Worm (Caenorhabditis elegans) whole organism, L1 larva: ENCODE results near the gene lgc-31.

Source experiments
- C04F5.9 ChIP-seq: sonication (generic microtip); optimal IDR thresholded peaks from 2 replicates; lab custom pipeline; 2016; ENCODE audit warnings: missing genetic modification characterization, missing compliant biosample characterization
- aha-1 ChIP-seq: fragments of 150-350 bp; optimal IDR thresholded peaks from 2 replicates; lab custom pipeline; 2014; ENCODE audit warnings: missing biosample characterization, missing genetic modification characterization
- alr-1 ChIP-seq: fragments of 200-800 bp; sonication (Bioruptor generic); optimal IDR thresholded peaks from 2 replicates; lab custom pipeline; 2018; ENCODE audit warnings: borderline replicate concordance, mild to moderate bottlenecking, missing genetic modification characterization, missing compliant biosample characterization
- ama-1 ChIP-seq: fragments of 150-350 bp; optimal IDR thresholded peaks from 2 replicates; lab custom pipeline; 2014
- ceh-63 ChIP-seq: fragments of 200-800 bp; sonication (Bioruptor generic); optimal IDR thresholded peaks from 2 replicates; lab custom pipeline; 2018; ENCODE audit warnings: mild to moderate bottlenecking, missing genetic modification characterization, missing compliant biosample characterization
- ceh-8 ChIP-seq: fragments of 200-800 bp; sonication (Bioruptor generic); optimal IDR thresholded peaks from 2 replicates; lab custom pipeline; 2018; ENCODE audit warnings: mild to moderate bottlenecking, missing genetic modification characterization, moderate library complexity, missing compliant biosample characterization
- ceh-88 ChIP-seq: fragments of 200-800 bp; sonication (Bioruptor generic); IDR thresholded peaks from 2 replicates; pipeline ENCODE4 v1.3.6; 2022; ENCODE audit warnings: missing genetic modification characterization, missing compliant biosample characterization
- ceh-90 ChIP-seq: sonication (generic microtip); optimal IDR thresholded peaks from 2 replicates; lab custom pipeline; 2016; ENCODE audit warnings: missing genetic modification characterization, missing compliant biosample characterization
- efl-1 ChIP-seq, 4 experiments: fragments of 150-350 bp; optimal IDR thresholded peaks in 3 of 4; peaks in 1 of 4; 1 replicate in 1 of 4; 2 replicates in 3 of 4; lab custom pipeline; 2014; ENCODE audit warnings: missing biosample characterization in 2 of 4, missing genetic modification characterization in 2 of 4, missing genetic modification reagents in 2 of 4
- egl-13 ChIP-seq: sonication (generic microtip); optimal IDR thresholded peaks from 2 replicates; lab custom pipeline; 2016; ENCODE audit warnings: missing genotype, missing genetic modification reagents, missing genetic modification characterization, missing compliant biosample characterization
- egl-27 ChIP-seq, 2 experiments: fragments of 150-350 bp in 1 of 2; sonication (generic microtip); optimal IDR thresholded peaks; 3 replicates each; lab custom pipeline; 2017 to 2018; ENCODE audit warnings: missing biosample characterization in 2 of 2, missing genetic modification characterization in 2 of 2, missing genetic modification reagents in 2 of 2
- elt-3 ChIP-seq, 6 experiments: fragments of 150-350 bp in 1 of 6; sonication (generic microtip); optimal IDR thresholded peaks; 2 replicates each; lab custom pipeline; 2017 to 2018; ENCODE audit warnings: missing biosample characterization in 6 of 6, missing genetic modification characterization in 6 of 6, inconsistent platforms in 1 of 6
- ets-5 ChIP-seq: fragments of 200-800 bp; sonication (Bioruptor generic); IDR thresholded peaks from 2 replicates; pipeline ENCODE4 v1.3.6; 2022; ENCODE audit warnings: missing genetic modification characterization, missing compliant biosample characterization
- fkh-10 ChIP-seq: sonication (generic microtip); optimal IDR thresholded peaks from 2 replicates; lab custom pipeline; 2017; ENCODE audit warnings: missing biosample characterization, missing genetic modification reagents, missing genetic modification characterization
- fkh-8 ChIP-seq: sonication (generic microtip); optimal IDR thresholded peaks from 2 replicates; lab custom pipeline; 2016; ENCODE audit warnings: mild to moderate bottlenecking, missing genetic modification characterization, missing compliant biosample characterization
- fos-1 ChIP-seq: fragments of 150-350 bp; optimal IDR thresholded peaks from 2 replicates; lab custom pipeline; 2014; ENCODE audit warnings: missing biosample characterization, missing genetic modification characterization
- grh-1 ChIP-seq: fragments of 200-800 bp; sonication (Bioruptor generic); IDR thresholded peaks from 2 replicates; pipeline ENCODE4 v1.3.6; 2022; ENCODE audit warnings: missing genetic modification reagents, missing genetic modification characterization, missing compliant biosample characterization
- hlh-4 ChIP-seq: sonication (generic microtip); optimal IDR thresholded peaks from 2 replicates; lab custom pipeline; 2016; ENCODE audit warnings: mild to moderate bottlenecking, missing genetic modification characterization, missing compliant biosample characterization
- irx-1 ChIP-seq: sonication (generic microtip); optimal IDR thresholded peaks from 2 replicates; lab custom pipeline; 2016; ENCODE audit warnings: missing genetic modification characterization, missing compliant biosample characterization
- isw-1 ChIP-seq: fragments of 200-800 bp; sonication (Bioruptor generic); IDR thresholded peaks from 2 replicates; pipeline ENCODE4 v1.3.6; 2022; ENCODE audit warnings: missing genetic modification characterization, missing compliant biosample characterization
- lin-14 ChIP-seq: fragments of 200-800 bp; sonication (Bioruptor generic); optimal IDR thresholded peaks from 2 replicates; lab custom pipeline; 2018; ENCODE audit warnings: mild to moderate bottlenecking, missing genetic modification characterization, moderate library complexity, missing compliant biosample characterization
- lin-15B ChIP-seq: fragments of 150-350 bp; sonication (generic microtip); optimal IDR thresholded peaks from 3 replicates; lab custom pipeline; 2014; ENCODE audit warnings: missing biosample characterization, missing genetic modification characterization
- lsy-2 ChIP-seq, 2 experiments: fragments of 150-350 bp; optimal IDR thresholded peaks; 2 replicates each; lab custom pipeline; 2014; ENCODE audit warnings: missing biosample characterization in 2 of 2, missing genetic modification characterization in 2 of 2
- mef-2 ChIP-seq: fragments of 150-350 bp; optimal IDR thresholded peaks from 2 replicates; lab custom pipeline; 2014; ENCODE audit warnings: missing biosample characterization, missing genetic modification characterization
- mep-1 ChIP-seq: fragments of 150-350 bp; optimal IDR thresholded peaks from 2 replicates; lab custom pipeline; 2014; ENCODE audit warnings: missing biosample characterization, missing genetic modification characterization
- nhr-11 ChIP-seq: fragments of 150-350 bp; optimal IDR thresholded peaks from 2 replicates; lab custom pipeline; 2014; ENCODE audit warnings: missing biosample characterization, missing genetic modification characterization
- nhr-19 ChIP-seq: fragments of 200-800 bp; sonication (Bioruptor generic); conservative IDR thresholded peaks from 2 replicates; pipeline ENCODE4 v1.3.6; 2022; ENCODE audit warnings: missing genetic modification characterization, missing compliant biosample characterization
- nhr-20 ChIP-seq: sonication (generic microtip); optimal IDR thresholded peaks from 2 replicates; lab custom pipeline; 2016; ENCODE audit warnings: mild to moderate bottlenecking, missing genetic modification characterization, missing compliant biosample characterization
- nhr-28 ChIP-seq: fragments of 150-350 bp; optimal IDR thresholded peaks from 2 replicates; lab custom pipeline; 2014; ENCODE audit warnings: missing biosample characterization, missing genetic modification characterization
- nhr-71 ChIP-seq: sonication (generic microtip); optimal IDR thresholded peaks from 2 replicates; lab custom pipeline; 2016; ENCODE audit warnings: mild to moderate bottlenecking, missing genetic modification characterization, moderate library complexity, missing compliant biosample characterization
- nhr-90 ChIP-seq: sonication (generic microtip); optimal IDR thresholded peaks from 2 replicates; lab custom pipeline; 2016; ENCODE audit warnings: mild to moderate bottlenecking, missing genetic modification characterization, missing compliant biosample characterization; ENCODE audit not compliant: poor library complexity
- pag-3 ChIP-seq: sonication (generic microtip); optimal IDR thresholded peaks from 2 replicates; lab custom pipeline; 2017; ENCODE audit warnings: missing genetic modification characterization, mild to moderate bottlenecking, missing compliant biosample characterization, antibody characterized with exemption, borderline replicate concordance; ENCODE audit not compliant: insufficient read depth
- pax-3 ChIP-seq: fragments of 200-800 bp; sonication (Bioruptor generic); optimal IDR thresholded peaks from 2 replicates; lab custom pipeline; 2018; ENCODE audit warnings: mild to moderate bottlenecking, missing genetic modification characterization, moderate library complexity, missing compliant biosample characterization
- rnt-1 ChIP-seq: sonication (generic microtip); optimal IDR thresholded peaks from 2 replicates; lab custom pipeline; 2016; ENCODE audit warnings: mild to moderate bottlenecking, missing genetic modification characterization, moderate library complexity, missing compliant biosample characterization
- skn-1 ChIP-seq: fragments of 150-350 bp; optimal IDR thresholded peaks from 2 replicates; lab custom pipeline; 2014; ENCODE audit warnings: missing biosample characterization, missing genetic modification characterization
- sox-4 ChIP-seq: sonication (generic microtip); optimal IDR thresholded peaks from 2 replicates; lab custom pipeline; 2016; ENCODE audit warnings: missing genetic modification characterization, missing compliant biosample characterization
- sptf-1 ChIP-seq: fragments of 150-350 bp; optimal IDR thresholded peaks from 2 replicates; lab custom pipeline; 2014; ENCODE audit warnings: missing biosample characterization, missing genetic modification characterization
- sup-37 ChIP-seq: fragments of 200-800 bp; sonication (Bioruptor generic); optimal IDR thresholded peaks from 2 replicates; lab custom pipeline; 2018; ENCODE audit warnings: mild to moderate bottlenecking, missing genetic modification characterization, missing compliant biosample characterization
- swsn-7 ChIP-seq: sonication (generic microtip); optimal IDR thresholded peaks from 2 replicates; lab custom pipeline; 2016; ENCODE audit warnings: missing genetic modification characterization, missing compliant biosample characterization
- tlp-1 ChIP-seq: fragments of 150-350 bp; optimal IDR thresholded peaks from 2 replicates; lab custom pipeline; 2014; ENCODE audit warnings: missing biosample characterization, missing genetic modification characterization
- unc-30 ChIP-seq: sonication (generic microtip); optimal IDR thresholded peaks from 2 replicates; lab custom pipeline; 2017; ENCODE audit warnings: missing biosample characterization, missing genetic modification characterization
- unc-62 ChIP-seq: fragments of 150-350 bp; optimal IDR thresholded peaks from 2 replicates; lab custom pipeline; 2014; ENCODE audit warnings: missing biosample characterization, missing genetic modification reagents, missing genetic modification characterization
- unc-86 ChIP-seq: sonication (generic microtip); optimal IDR thresholded peaks from 2 replicates; lab custom pipeline; 2016; ENCODE audit warnings: missing genetic modification characterization, missing compliant biosample characterization
- unc-98 ChIP-seq: fragments of 200-800 bp; sonication (Bioruptor generic); IDR thresholded peaks from 2 replicates; pipeline ENCODE4 v1.3.6; 2022; ENCODE audit warnings: missing genetic modification characterization, missing compliant biosample characterization
- xbp-1 ChIP-seq: sonication (generic microtip); optimal IDR thresholded peaks from 2 replicates; lab custom pipeline; 2016; ENCODE audit warnings: missing genetic modification characterization, missing compliant biosample characterization
- zip-4 ChIP-seq: fragments of 200-800 bp; sonication (Bioruptor generic); optimal IDR thresholded peaks from 2 replicates; lab custom pipeline; 2018; ENCODE audit warnings: mild to moderate bottlenecking, missing genetic modification characterization, moderate library complexity, missing compliant biosample characterization
- ztf-4 ChIP-seq: fragments of 150-350 bp; optimal IDR thresholded peaks from 2 replicates; lab custom pipeline; 2014; ENCODE audit warnings: missing biosample characterization, missing genetic modification characterization

Gene lgc-31

DNA sequence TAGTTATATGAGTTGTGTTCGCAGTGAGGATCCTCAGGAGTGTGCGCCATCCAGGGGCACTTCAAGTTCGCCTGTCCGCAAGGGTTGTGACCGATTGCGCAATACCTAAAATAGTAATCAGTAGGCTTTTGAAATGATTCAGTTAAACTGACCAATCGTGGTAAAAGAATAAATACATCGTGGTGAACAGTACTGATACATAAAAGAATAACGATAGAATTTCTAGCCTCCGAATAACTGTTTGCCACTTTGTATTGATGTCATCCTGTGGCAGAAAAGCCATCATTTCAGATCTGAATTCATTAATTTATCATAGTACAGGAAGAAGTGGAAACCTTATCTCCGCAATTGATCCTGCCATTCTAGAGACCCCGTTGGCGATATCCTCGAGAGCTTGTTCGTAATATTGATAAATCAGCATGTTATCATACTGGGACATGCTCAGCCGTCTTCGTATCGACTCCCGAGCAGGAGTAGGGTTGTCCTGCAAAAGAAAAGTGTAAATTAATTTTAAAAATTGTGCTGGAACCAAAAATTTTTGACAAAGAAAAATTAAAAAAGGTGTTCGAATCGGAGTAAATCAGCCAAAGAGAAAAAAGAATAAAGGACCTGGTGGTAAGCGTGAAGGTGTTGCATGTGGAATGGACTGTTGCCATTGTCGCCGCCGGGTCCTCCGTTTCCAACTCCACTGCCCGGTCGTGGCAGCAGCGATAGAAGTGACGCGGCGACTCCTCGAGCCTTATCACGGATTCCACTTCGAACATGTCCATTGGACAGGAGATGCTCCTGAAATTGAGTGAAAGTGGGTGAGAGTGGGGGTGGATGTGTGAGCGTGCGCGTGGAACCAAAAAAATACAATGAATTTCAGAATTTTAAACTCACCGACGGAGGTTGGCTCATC lies 8.7 kb downstream of the lgc-31 start:
- TF ChIP-seq lsy-2 (tag; optimal IDR thresholded peaks at IDR 0.05; lab: Kevin White, UChicago) (peak in 1 of 2 experiments; percentile 23), unc-98 (GFP tag; lab: Robert Waterston, UW) (no peak), tlp-1 (tag; lab: Kevin White, UChicago) (no peak)

DNA sequence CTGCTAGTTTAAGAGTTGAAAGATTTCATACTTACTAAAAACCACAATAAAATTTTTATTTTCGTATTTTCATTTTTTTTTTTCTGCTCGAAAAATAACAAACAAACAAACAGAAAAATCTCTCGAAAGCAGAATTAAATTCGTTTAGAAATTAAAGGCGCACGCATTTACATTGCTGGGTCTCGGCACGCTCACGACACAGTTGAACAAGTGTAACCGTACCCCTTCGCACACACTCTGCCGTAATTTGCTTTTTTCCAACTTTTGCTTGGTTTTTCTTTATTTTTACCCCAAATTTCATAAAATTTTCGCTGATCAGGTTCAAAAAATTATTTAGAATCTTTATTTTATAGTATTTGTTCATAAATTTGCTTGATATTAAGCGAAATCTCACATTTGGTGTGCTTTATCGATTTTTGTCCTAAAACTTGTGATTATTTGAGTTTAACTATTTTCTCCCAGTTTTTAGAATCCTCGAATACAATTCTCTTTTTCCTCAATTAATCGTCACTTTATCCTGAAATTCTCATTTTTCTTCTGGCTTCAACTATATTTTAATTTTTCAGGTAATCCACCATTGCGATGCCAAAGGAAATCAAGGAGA lies 10.1 kb downstream of the lgc-31 start, which contains the start of gene rpl-38:
Gene rpl-38, plus strand, starts transcription at position 554 of the 604 bp plus-strand sequence.
- TF ChIP-seq unc-62 (no peak), sptf-1 (tag; lab: Kevin White, UChicago) (no peak), ztf-4 (tag; lab: Kevin White, UChicago) (peak; percentile 50), ceh-8 (GFP tag; lab: Kevin White, UChicago) (no peak), ceh-63 (GFP tag; lab: Kevin White, UChicago) (no peak), hlh-4 (no peak), nhr-11 (tag; lab: Kevin White, UChicago) (peak; percentile 42), nhr-90 (tag; lab: Kevin White, UChicago) (peak; percentile 80), nhr-19 (GFP tag; lab: Robert Waterston, UW) (peak; percentile 86), egl-13 (tag; lab: Kevin White, UChicago) (peak; percentile 40), skn-1 (tag; lab: Kevin White, UChicago) (peak; percentile 76), fos-1 (tag; lab: Kevin White, UChicago) (peak; percentile 68), elt-3 (tag; optimal IDR thresholded peaks at IDR 0.05; lab: Kevin White, UChicago) (peak in 3 of 6 experiments; percentile 55 to 68 (median 57)), mep-1 (tag; lab: Kevin White, UChicago) (peak; percentile 91), ets-5 (GFP tag; lab: Robert Waterston, UW) (no peak), ceh-90 (tag; lab: Kevin White, UChicago) (no peak), unc-86 (tag; lab: Kevin White, UChicago) (peak; percentile 78), aha-1 (tag; lab: Kevin White, UChicago) (peak; percentile 22), nhr-71 (tag; lab: Kevin White, UChicago) (peak; percentile 90), pag-3 (tag; lab: Kevin White, UChicago) (no peak), lin-14 (GFP tag; lab: Kevin White, UChicago) (peak; percentile 80), lsy-2 (tag; optimal IDR thresholded peaks at IDR 0.05; lab: Kevin White, UChicago) (peak; percentile 99), sox-4 (tag; lab: Kevin White, UChicago) (no peak), alr-1 (no peak), mef-2 (no peak), efl-1 (optimal IDR thresholded peaks at IDR 0.05; lab: Kevin White, UChicago) (peak; percentile 88 to 89), efl-1 (GFP tag; optimal IDR thresholded peaks at IDR 0.05 in 1 of 2; lab: Kevin White, UChicago) (peak; percentile 81 to 98), rnt-1 (peak; percentile 89), fkh-8 (peak; percentile 68), lin-15B (tag; lab: Kevin White, UChicago) (no peak), grh-1 (GFP tag; lab: Robert Waterston, UW) (peak; percentile 64), sup-37 (peak; percentile 29), fkh-10 (GFP tag; lab: Kevin White, UChicago) (peak; percentile 35), irx-1 (tag; lab: Kevin White, UChicago) (peak; percentile 77), ama-1 (no peak), C04F5.9 (tag; lab: Kevin White, UChicago) (peak; percentile 47), ceh-88 (no peak), unc-30 (tag; lab: Kevin White, UChicago) (no peak), swsn-7 (tag; lab: Kevin White, UChicago) (peak; percentile 83), isw-1 (GFP tag; lab: Robert Waterston, UW) (peak; percentile 86), pax-3 (no peak), egl-27 (tag; optimal IDR thresholded peaks at IDR 0.05; lab: Kevin White, UChicago) (no peak), tlp-1 (tag; lab: Kevin White, UChicago) (no peak), nhr-28 (tag; lab: Kevin White, UChicago) (no peak), nhr-20 (tag; lab: Kevin White, UChicago) (peak; percentile 86), zip-4 (peak; percentile 36), xbp-1 (tag; lab: Kevin White, UChicago) (peak; percentile 78)
